Worm (Caenorhabditis elegans) whole organism, midembryonic: ENCODE data around the gene snb-5.

ENCODE experiments used
- klf-2 ChIP-seq: fragments of 200-800 bp; sonication (Bioruptor generic); conservative IDR thresholded peaks from 2 replicates; pipeline ENCODE4 v1.3.6; 2022; ENCODE audit warnings: missing genetic modification reagents, missing genetic modification characterization, missing compliant biosample characterization
- ref-1 ChIP-seq: fragments of 200-800 bp; sonication (Bioruptor generic); conservative IDR thresholded peaks from 2 replicates; pipeline ENCODE4 v1.3.6; 2022; ENCODE audit warnings: missing genetic modification reagents, missing genetic modification characterization, missing compliant biosample characterization
- tab-1 ChIP-seq: fragments of 200-800 bp; sonication (Bioruptor generic); IDR thresholded peaks from 2 replicates; pipeline ENCODE4 v1.3.6; 2022; ENCODE audit warnings: missing genetic modification characterization, missing compliant biosample characterization

DNA sequence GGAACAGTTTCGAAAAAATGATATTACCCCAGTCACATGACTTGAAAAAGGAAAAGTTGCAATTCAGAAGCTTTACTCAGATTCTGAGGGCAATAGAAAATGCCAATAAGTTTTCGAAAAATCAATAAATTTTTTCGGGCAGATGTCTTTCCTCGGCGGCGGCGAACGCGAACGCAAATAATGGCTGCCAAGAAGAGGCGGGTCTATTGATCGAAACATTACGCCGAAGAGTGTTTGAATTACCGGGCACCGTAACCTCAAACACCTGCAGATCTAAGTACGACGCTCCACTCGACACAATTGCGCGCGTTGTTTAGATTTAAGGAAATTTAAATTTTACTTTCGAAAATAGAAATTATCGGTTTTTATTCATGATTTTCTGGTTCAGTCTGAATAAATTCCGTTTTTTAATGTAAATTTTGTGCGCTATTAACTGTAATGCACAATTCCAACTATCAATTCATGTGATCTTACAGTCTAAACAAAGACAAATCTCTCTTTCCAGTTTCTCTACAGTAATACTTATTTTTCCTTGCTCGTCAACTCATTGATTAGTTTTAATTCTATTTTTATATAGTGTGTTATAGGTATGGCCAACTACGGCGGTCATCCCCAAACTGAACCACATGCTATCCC is 38.9 kb upstream of the snb-5 start, which contains the start of gene prp-8:
- TF ChIP-seq klf-2 (GFP tag; lab: Robert Waterston, UW): no peak
- no peak for TF ChIP-seq tab-1 (GFP tag; lab: Robert Waterston, UW)
- TF ChIP-seq ref-1 (GFP tag; lab: Robert Waterston, UW): no peak
